Fruit fly (Drosophila melanogaster): Measurements from ENCODE around the gene CG5001.

Gene CG5001

dm6 chr2L:1177522-1177921, 8.0 kb upstream of the CG5001 start, which contains the start of gene CG4896 (continued):
- TF ChIP-seq Rfx (GFP tag; IDR thresholded peaks at IDR 0.05), result peak; percentile 63
- no peak for TF ChIP-seq sens (GFP tag)
- no peak for TF ChIP-seq D (optimal IDR thresholded peaks at IDR 0.05)
- TF ChIP-seq D (GFP tag; optimal IDR thresholded peaks at IDR 0.05), result no peak
- no peak for TF ChIP-seq vfl (GFP tag; optimal IDR thresholded peaks at IDR 0.05)
- no peak for TF ChIP-seq Tbp (GFP tag; optimal IDR thresholded peaks at IDR 0.05)
- TF ChIP-seq CG10959 (GFP tag; IDR thresholded peaks at IDR 0.05), result no peak
- TF ChIP-seq CG15514 (GFP tag; optimal IDR thresholded peaks at IDR 0.05), result peak; percentile 61
- TF ChIP-seq Nf-YA (GFP tag; IDR thresholded peaks at IDR 0.05), result no peak
- no peak for TF ChIP-seq tin (GFP tag; optimal IDR thresholded peaks at IDR 0.05)
- TF ChIP-seq NK7.1 (GFP tag; optimal IDR thresholded peaks at IDR 0.05), result no peak
- TF ChIP-seq so (GFP tag; IDR thresholded peaks at IDR 0.05), result no peak
- no peak for TF ChIP-seq CG31441 (GFP tag; IDR thresholded peaks at IDR 0.05)
- TF ChIP-seq Blimp-1 (GFP tag; optimal IDR thresholded peaks at IDR 0.05), result no peak
- TF ChIP-seq CG13296 (GFP tag; optimal IDR thresholded peaks at IDR 0.05), result no peak
- TF ChIP-seq CG3281 (GFP tag; optimal IDR thresholded peaks at IDR 0.05), result no peak
- TF ChIP-seq Lim3 (GFP tag; IDR thresholded peaks at IDR 0.05), result no peak
- no peak for TF ChIP-seq CG17359 (tag; optimal IDR thresholded peaks at IDR 0.05)
- no peak for TF ChIP-seq CG2889 (GFP tag; IDR thresholded peaks at IDR 0.05)
- no peak for TF ChIP-seq gem (tag; optimal IDR thresholded peaks at IDR 0.05)
- TF ChIP-seq CG10147 (GFP tag; optimal IDR thresholded peaks at IDR 0.05), result no peak
- no peak for TF ChIP-seq CG13424 (tag; optimal IDR thresholded peaks at IDR 0.05)
- TF ChIP-seq CG10321 (GFP tag; IDR thresholded peaks at IDR 0.05), result no peak
- no peak for TF ChIP-seq CG4424 (GFP tag; optimal IDR thresholded peaks at IDR 0.05)
- TF ChIP-seq CG9215 (GFP tag; IDR thresholded peaks at IDR 0.05), result no peak
- TF ChIP-seq pros (GFP tag; optimal IDR thresholded peaks at IDR 0.05), result no peak
- no peak for TF ChIP-seq CG7745 (tag; optimal IDR thresholded peaks at IDR 0.05)
- peak; percentile 75 for TF ChIP-seq Deaf1 (tag; optimal IDR thresholded peaks at IDR 0.05)
- no peak for TF ChIP-seq wdn (GFP tag; IDR thresholded peaks at IDR 0.05)
- no peak for TF ChIP-seq HHEX (GFP tag; optimal IDR thresholded peaks at IDR 0.05)
- peak; percentile 6 for TF ChIP-seq fu2 (GFP tag; optimal IDR thresholded peaks at IDR 0.05)
- TF ChIP-seq corto (GFP tag; optimal IDR thresholded peaks at IDR 0.05), result no peak
- no peak for TF ChIP-seq abd-A (tag; optimal IDR thresholded peaks at IDR 0.05)
- TF ChIP-seq nom (GFP tag; optimal IDR thresholded peaks at IDR 0.05), result no peak
- TF ChIP-seq CG1233 (GFP tag; optimal IDR thresholded peaks at IDR 0.05), result no peak
- no peak for TF ChIP-seq repo (GFP tag; optimal IDR thresholded peaks at IDR 0.05)
- no peak for TF ChIP-seq CrebB (tag; optimal IDR thresholded peaks at IDR 0.05)
- no peak for TF ChIP-seq Hr39 (optimal IDR thresholded peaks at IDR 0.05)
- TF ChIP-seq CG1647 (GFP tag; optimal IDR thresholded peaks at IDR 0.05), result no peak
- TF ChIP-seq ftz-f1 (GFP tag; optimal IDR thresholded peaks at IDR 0.05), result no peak
- no peak for TF ChIP-seq zfh1 (GFP tag; IDR thresholded peaks at IDR 0.05)
- no peak for TF ChIP-seq CG12299 (tag; optimal IDR thresholded peaks at IDR 0.05)
- TF ChIP-seq CG2875 (GFP tag; optimal IDR thresholded peaks at IDR 0.05), result no peak
- no peak for TF ChIP-seq yki (optimal IDR thresholded peaks at IDR 0.05)
- no peak for TF ChIP-seq CTCF (GFP tag; optimal IDR thresholded peaks at IDR 0.05)
- no peak for TF ChIP-seq unpg (GFP tag; optimal IDR thresholded peaks at IDR 0.05)
- TF ChIP-seq CG5180 (GFP tag; optimal IDR thresholded peaks at IDR 0.05), result no peak
- TF ChIP-seq CG12744 (GFP tag; optimal IDR thresholded peaks at IDR 0.05), result no peak
- TF ChIP-seq CG12769 (tag; optimal IDR thresholded peaks at IDR 0.05), result no peak
- TF ChIP-seq CG12104 (GFP tag; optimal IDR thresholded peaks at IDR 0.05), result no peak
- TF ChIP-seq chm (GFP tag; IDR thresholded peaks at IDR 0.05), result no peak
- no peak for TF ChIP-seq CG10543 (GFP tag; optimal IDR thresholded peaks at IDR 0.05)
- no peak for TF ChIP-seq CG9876 (GFP tag; optimal IDR thresholded peaks at IDR 0.05)
- peak; percentile 81 for TF ChIP-seq pzg (GFP tag; optimal IDR thresholded peaks at IDR 0.05)

Data from whole organism, embryonic.